Worm (Caenorhabditis elegans) whole organism, midembryonic: Measurements from ENCODE around the gene glb-27.
A peak's percentile ranks its signal among the peaks of the same experiment; 100 is the strongest.

Source experiments
- T22C8.4 ChIP-seq: fragments of 200-800 bp; sonication (Bioruptor generic); IDR thresholded peaks from 2 replicates; pipeline ENCODE4 v1.3.6; 2022; ENCODE audit warnings: missing genetic modification characterization, missing compliant biosample characterization
- cog-1 ChIP-seq: sonication (generic microtip); optimal IDR thresholded peaks from 2 replicates; lab custom pipeline; 2016; ENCODE audit warnings: missing genetic modification characterization, missing compliant biosample characterization
- flt-1 ChIP-seq: fragments of 200-800 bp; sonication (Bioruptor generic); IDR thresholded peaks from 2 replicates; pipeline ENCODE4 v1.3.6; 2022; ENCODE audit warnings: missing genetic modification characterization, missing compliant biosample characterization
- klf-2 ChIP-seq: fragments of 200-800 bp; sonication (Bioruptor generic); conservative IDR thresholded peaks from 2 replicates; pipeline ENCODE4 v1.3.6; 2022; ENCODE audit warnings: missing genetic modification reagents, missing genetic modification characterization, missing compliant biosample characterization
- med-1 ChIP-seq: sonication (generic microtip); optimal IDR thresholded peaks from 2 replicates; lab custom pipeline; 2017; ENCODE audit warnings: missing genetic modification characterization, mild to moderate bottlenecking, missing compliant biosample characterization, antibody characterized with exemption, missing genetic modification reagents; ENCODE audit not compliant: insufficient read depth
- ref-1 ChIP-seq: fragments of 200-800 bp; sonication (Bioruptor generic); conservative IDR thresholded peaks from 2 replicates; pipeline ENCODE4 v1.3.6; 2022; ENCODE audit warnings: missing genetic modification reagents, missing genetic modification characterization, missing compliant biosample characterization
- tab-1 ChIP-seq: fragments of 200-800 bp; sonication (Bioruptor generic); IDR thresholded peaks from 2 replicates; pipeline ENCODE4 v1.3.6; 2022; ENCODE audit warnings: missing genetic modification characterization, missing compliant biosample characterization
- ztf-23 ChIP-seq: fragments of 200-800 bp; sonication (Bioruptor generic); IDR thresholded peaks from 2 replicates; pipeline ENCODE4 v1.3.6; 2022; ENCODE audit warnings: missing genetic modification reagents, missing genetic modification characterization, missing compliant biosample characterization
- ztf-29 ChIP-seq: fragments of 200-800 bp; sonication (Bioruptor generic); IDR thresholded peaks from 2 replicates; pipeline ENCODE4 v1.3.6; 2022; ENCODE audit warnings: missing genetic modification reagents, missing genetic modification characterization, missing compliant biosample characterization

glb-27 gene

DNA sequence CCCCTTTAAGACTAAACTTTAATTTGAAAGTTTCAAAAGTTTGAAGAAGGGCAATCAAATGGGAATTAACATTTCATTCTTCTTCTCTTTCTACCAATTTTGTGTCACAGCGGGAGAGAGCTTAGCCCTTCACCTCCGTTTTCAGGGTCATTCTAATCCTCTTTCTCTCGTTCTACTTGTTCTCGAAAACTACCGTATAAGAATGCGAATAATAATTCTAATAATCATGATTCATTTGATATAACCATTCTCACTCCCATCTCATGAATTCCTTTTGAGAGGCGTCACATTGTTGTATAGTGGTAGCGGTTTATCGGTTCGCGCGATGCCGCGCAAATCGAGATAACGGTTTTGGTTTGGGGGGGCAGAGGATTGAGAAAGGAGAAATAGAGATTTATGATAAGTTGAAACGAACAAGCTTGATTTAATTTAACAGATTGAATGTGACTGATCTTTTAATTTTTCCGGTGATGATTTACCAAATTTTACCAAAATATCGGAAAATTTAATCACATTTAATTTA lies 26.8 kb downstream of the glb-27 start:
- TF ChIP-seq ztf-29 (GFP tag; lab: Robert Waterston, UW) (no peak), tab-1 (GFP tag; lab: Robert Waterston, UW) (no peak), cog-1 (tag; lab: Kevin White, UChicago) (no peak), ref-1 (no peak), flt-1 (GFP tag; lab: Robert Waterston, UW) (no peak), klf-2 (GFP tag; lab: Robert Waterston, UW) (no peak), T22C8.4 (GFP tag; lab: Robert Waterston, UW) (no peak), med-1 (GFP tag; lab: Kevin White, UChicago) (no peak), ztf-23 (no peak)

DNA sequence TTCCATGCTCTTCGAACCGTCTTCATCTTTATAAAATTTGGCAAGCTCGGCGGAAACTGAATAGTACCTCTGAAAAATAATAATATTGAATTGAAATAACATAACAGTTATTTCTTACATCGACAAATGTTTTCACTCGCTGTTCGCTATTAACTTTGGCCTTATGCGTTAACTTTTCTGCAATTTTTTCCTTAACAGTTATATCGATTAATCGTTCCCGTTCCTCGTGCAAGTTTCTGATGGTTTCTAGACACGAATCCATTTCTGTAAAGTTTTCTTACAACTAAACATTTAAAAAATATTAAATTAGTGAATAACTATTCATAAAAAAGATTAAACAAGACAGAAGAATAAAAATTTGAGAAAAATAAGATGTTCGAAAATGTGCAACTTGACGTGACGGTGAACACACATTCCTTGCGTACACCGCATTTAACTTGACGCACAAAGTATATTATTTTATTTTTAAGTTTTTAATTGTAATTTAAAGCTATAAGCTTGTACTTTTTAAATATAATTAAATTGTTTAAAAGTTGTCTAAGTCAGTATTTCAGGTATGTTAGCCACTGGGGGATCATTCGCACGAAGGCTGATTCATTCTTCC lies 30.8 kb downstream of the glb-27 start, which contains the start of the genes prp-9 and mrps-18B:
Gene prp-9 (minus strand): TSS at position 264 of the 604 bp plus-strand sequence.
Gene mrps-18B (plus strand): TSS at position 549 of the 604 bp plus-strand sequence.
- TF ChIP-seq tab-1 (GFP tag; lab: Robert Waterston, UW) = no peak
- TF ChIP-seq cog-1 (tag; lab: Kevin White, UChicago) = no peak
- no peak for TF ChIP-seq ztf-23
- TF ChIP-seq ztf-29 (GFP tag; lab: Robert Waterston, UW) = no peak
- no peak for TF ChIP-seq med-1 (GFP tag; lab: Kevin White, UChicago)
- TF ChIP-seq ref-1 = no peak
- TF ChIP-seq flt-1 (GFP tag; lab: Robert Waterston, UW) = no peak
- no peak for TF ChIP-seq klf-2 (GFP tag; lab: Robert Waterston, UW)
- no peak for TF ChIP-seq T22C8.4 (GFP tag; lab: Robert Waterston, UW)

DNA sequence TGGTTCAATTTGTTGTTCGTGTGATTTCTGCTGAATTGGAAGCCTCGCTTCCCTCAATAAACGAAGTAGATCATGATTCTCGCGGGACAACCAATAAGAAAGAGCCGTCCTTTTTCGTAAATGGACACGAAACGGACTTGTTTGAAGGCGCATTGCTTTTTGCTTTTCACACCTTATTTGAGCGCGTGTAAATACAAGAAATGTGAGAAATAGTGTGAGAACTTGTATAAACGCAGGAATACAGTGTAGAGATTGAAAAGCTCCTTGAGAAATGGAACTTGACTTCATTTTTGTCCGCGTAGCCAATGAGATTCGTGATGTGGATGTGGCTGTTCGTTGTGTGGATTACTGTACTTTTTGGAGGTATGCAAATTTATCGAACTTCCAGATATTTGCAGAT lies 35.4 kb downstream of the glb-27 start, which contains the start of gene cht-2:
Gene cht-2 (plus strand): TSS at position 301 of the 400 bp plus-strand sequence.
- TF ChIP-seq tab-1 (GFP tag; lab: Robert Waterston, UW) (no peak), flt-1 (GFP tag; lab: Robert Waterston, UW) (no peak), cog-1 (tag; lab: Kevin White, UChicago) (no peak), ztf-29 (GFP tag; lab: Robert Waterston, UW) (no peak), ref-1 (no peak), klf-2 (GFP tag; lab: Robert Waterston, UW) (no peak), T22C8.4 (GFP tag; lab: Robert Waterston, UW) (no peak), ztf-23 (no peak), med-1 (GFP tag; lab: Kevin White, UChicago) (no peak)

DNA sequence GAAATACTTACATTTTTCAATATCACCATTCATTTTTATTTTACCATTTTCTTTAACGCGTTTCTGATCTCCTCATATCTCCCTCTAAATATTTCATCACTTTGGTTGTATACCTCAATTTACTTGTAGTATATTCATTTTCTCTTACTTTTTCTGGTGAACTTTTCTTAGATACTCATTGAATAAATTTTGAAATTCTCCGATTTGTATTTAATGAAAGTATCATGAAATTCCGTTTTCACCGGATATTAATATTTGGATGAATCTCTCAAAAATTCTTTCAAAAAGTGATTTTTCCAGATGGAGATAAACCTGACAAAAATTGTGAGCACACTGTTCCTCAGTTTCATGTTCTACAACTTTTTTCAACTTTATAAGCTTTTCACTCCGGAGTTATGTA lies 37.9 kb downstream of the glb-27 start, which contains the start of gene T13H5.8:
Gene T13H5.8 (plus strand): TSS at position 301 of the 400 bp plus-strand sequence.
- no peak for TF ChIP-seq tab-1 (GFP tag; lab: Robert Waterston, UW)
- no peak for TF ChIP-seq T22C8.4 (GFP tag; lab: Robert Waterston, UW)
- TF ChIP-seq klf-2 (GFP tag; lab: Robert Waterston, UW) = no peak
- TF ChIP-seq flt-1 (GFP tag; lab: Robert Waterston, UW) = no peak
- no peak for TF ChIP-seq ref-1
- TF ChIP-seq cog-1 (tag; lab: Kevin White, UChicago) = no peak
- TF ChIP-seq ztf-29 (GFP tag; lab: Robert Waterston, UW) = no peak

DNA sequence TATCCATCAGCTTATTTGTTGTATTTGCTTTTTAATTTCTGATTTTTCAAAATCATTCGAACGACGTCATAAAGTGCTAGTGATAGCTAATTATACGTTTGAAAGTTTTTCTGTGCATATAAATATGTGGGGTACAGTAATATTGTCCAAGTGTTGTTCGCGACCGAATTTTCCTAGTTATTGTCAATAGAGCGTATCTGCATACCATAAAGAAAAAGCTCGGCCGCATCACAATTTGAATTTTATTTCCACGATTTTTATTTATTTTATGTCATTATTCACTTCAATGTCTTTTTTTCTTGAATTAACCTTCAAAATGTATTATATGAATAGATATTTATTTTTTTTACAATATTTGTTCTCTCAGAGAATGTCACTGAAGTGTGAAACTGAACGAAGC lies 39.3 kb downstream of the glb-27 start, which contains the start of gene rnh-2:
Gene rnh-2 (plus strand): TSS at position 368 of the 400 bp plus-strand sequence.
- peak; percentile 60 for TF ChIP-seq cog-1 (tag; lab: Kevin White, UChicago)
- no peak for TF ChIP-seq klf-2 (GFP tag; lab: Robert Waterston, UW)
- no peak for TF ChIP-seq T22C8.4 (GFP tag; lab: Robert Waterston, UW)
- TF ChIP-seq med-1 (GFP tag; lab: Kevin White, UChicago) = no peak
- no peak for TF ChIP-seq ref-1
- TF ChIP-seq ztf-23 = peak; percentile 68
- TF ChIP-seq tab-1 (GFP tag; lab: Robert Waterston, UW) = no peak
- 0 out of 2 replicates have a peak, but pooled peaks have one; percentile 54 for TF ChIP-seq flt-1 (GFP tag; lab: Robert Waterston, UW)
- TF ChIP-seq ztf-29 (GFP tag; lab: Robert Waterston, UW) = no peak

DNA sequence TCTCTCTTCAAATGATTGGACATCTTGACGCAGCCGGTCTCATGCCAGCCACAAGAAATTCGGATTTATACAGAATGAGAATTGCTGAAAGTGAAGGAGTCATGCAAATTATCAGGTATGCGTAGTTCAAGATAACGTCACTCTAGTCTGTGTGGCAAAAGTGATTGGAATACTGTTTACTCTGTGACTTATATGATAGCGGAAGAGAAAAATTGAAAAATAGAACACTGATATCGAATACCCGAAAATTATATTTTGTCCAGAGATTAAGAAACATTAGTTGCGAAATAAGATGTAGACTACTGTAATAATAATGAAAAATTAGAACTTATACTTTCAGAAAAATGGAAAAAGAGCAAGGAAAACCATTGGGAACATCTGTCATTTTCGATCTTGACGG lies 40.5 kb downstream of the glb-27 start:
- no peak for TF ChIP-seq ztf-23
- TF ChIP-seq med-1 (GFP tag; lab: Kevin White, UChicago) = no peak
- no peak for TF ChIP-seq ref-1

DNA sequence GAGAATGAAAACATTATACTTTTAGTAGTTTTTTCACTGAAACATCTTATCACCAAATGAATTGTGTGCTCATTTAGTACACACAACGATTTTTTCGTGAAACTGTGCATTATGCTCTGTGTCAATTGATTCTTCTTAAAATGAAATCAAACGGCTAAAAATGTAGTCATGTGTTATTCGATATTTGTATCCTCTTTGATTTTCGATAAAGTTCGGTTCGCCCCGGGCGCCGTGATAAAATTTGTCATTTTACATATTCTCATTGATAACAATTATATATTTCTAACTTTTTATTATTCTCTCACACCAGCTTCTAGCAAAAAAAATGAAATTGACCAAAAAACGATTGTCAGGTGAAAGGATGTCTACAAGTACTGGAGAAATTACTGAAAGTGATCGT lies 41.3 kb downstream of the glb-27 start, which contains the start of gene ctg-2:
Gene ctg-2 (plus strand): TSS at position 326 of the 400 bp plus-strand sequence.
- no peak for TF ChIP-seq klf-2 (GFP tag; lab: Robert Waterston, UW)
- no peak for TF ChIP-seq T22C8.4 (GFP tag; lab: Robert Waterston, UW)
- no peak for TF ChIP-seq ztf-29 (GFP tag; lab: Robert Waterston, UW)
- TF ChIP-seq cog-1 (tag; lab: Kevin White, UChicago) = no peak
- no peak for TF ChIP-seq ref-1
- TF ChIP-seq flt-1 (GFP tag; lab: Robert Waterston, UW) = no peak
- TF ChIP-seq ztf-23 = no peak
- TF ChIP-seq med-1 (GFP tag; lab: Kevin White, UChicago) = no peak

DNA sequence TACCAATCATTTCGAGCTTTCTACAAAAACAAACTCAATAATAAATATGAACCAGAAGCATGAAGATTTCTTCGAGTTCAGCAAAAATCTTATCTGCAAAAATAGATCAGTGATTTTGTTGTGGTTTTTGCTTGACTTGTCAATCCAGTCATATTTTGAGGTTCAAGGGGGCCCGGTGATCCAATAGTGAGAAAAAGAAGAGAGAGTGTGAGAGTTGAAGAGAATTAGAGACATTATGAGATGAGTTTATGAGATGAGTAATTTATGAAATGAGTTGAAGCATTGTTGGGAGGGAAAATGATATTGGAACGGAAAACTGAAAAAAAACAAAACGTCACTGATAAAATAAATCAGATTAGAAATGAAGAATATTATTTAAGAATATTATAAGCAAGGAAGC lies 47.1 kb downstream of the glb-27 start, which contains the start of gene T13H5.1:
Gene T13H5.1 (minus strand): TSS at position 101 of the 400 bp plus-strand sequence.
- TF ChIP-seq flt-1 (GFP tag; lab: Robert Waterston, UW) (no peak), med-1 (GFP tag; lab: Kevin White, UChicago) (no peak), ref-1 (no peak), klf-2 (GFP tag; lab: Robert Waterston, UW) (no peak), ztf-23 (no peak), cog-1 (tag; lab: Kevin White, UChicago) (no peak), tab-1 (GFP tag; lab: Robert Waterston, UW) (no peak), T22C8.4 (GFP tag; lab: Robert Waterston, UW) (no peak), ztf-29 (GFP tag; lab: Robert Waterston, UW) (no peak)

ce11 chrII:8506759-8507158 lies 49.3 kb downstream of the glb-27 start:
- TF ChIP-seq klf-2 (GFP tag; lab: Robert Waterston, UW) = no peak
- no peak for TF ChIP-seq cog-1 (tag; lab: Kevin White, UChicago)
- no peak for TF ChIP-seq ref-1
- TF ChIP-seq tab-1 (GFP tag; lab: Robert Waterston, UW) = no peak
- TF ChIP-seq ztf-23 = no peak
